Worm (Caenorhabditis elegans) whole organism, midembryonic: ENCODE data around the gene mccc-2.

Experiments
- T22C8.4 ChIP-seq: fragments of 200-800 bp; sonication (Bioruptor generic); IDR thresholded peaks from 2 replicates; pipeline ENCODE4 v1.3.6; 2022; ENCODE audit warnings: missing genetic modification characterization, missing compliant biosample characterization
- cog-1 ChIP-seq: sonication (generic microtip); optimal IDR thresholded peaks from 2 replicates; lab custom pipeline; 2016; ENCODE audit warnings: missing genetic modification characterization, missing compliant biosample characterization
- flt-1 ChIP-seq: fragments of 200-800 bp; sonication (Bioruptor generic); IDR thresholded peaks from 2 replicates; pipeline ENCODE4 v1.3.6; 2022; ENCODE audit warnings: missing genetic modification characterization, missing compliant biosample characterization
- klf-2 ChIP-seq: fragments of 200-800 bp; sonication (Bioruptor generic); conservative IDR thresholded peaks from 2 replicates; pipeline ENCODE4 v1.3.6; 2022; ENCODE audit warnings: missing genetic modification reagents, missing genetic modification characterization, missing compliant biosample characterization
- med-1 ChIP-seq: sonication (generic microtip); optimal IDR thresholded peaks from 2 replicates; lab custom pipeline; 2017; ENCODE audit warnings: missing genetic modification characterization, mild to moderate bottlenecking, missing compliant biosample characterization, antibody characterized with exemption, missing genetic modification reagents; ENCODE audit not compliant: insufficient read depth
- ref-1 ChIP-seq: fragments of 200-800 bp; sonication (Bioruptor generic); conservative IDR thresholded peaks from 2 replicates; pipeline ENCODE4 v1.3.6; 2022; ENCODE audit warnings: missing genetic modification reagents, missing genetic modification characterization, missing compliant biosample characterization
- tab-1 ChIP-seq: fragments of 200-800 bp; sonication (Bioruptor generic); IDR thresholded peaks from 2 replicates; pipeline ENCODE4 v1.3.6; 2022; ENCODE audit warnings: missing genetic modification characterization, missing compliant biosample characterization
- ztf-23 ChIP-seq: fragments of 200-800 bp; sonication (Bioruptor generic); IDR thresholded peaks from 2 replicates; pipeline ENCODE4 v1.3.6; 2022; ENCODE audit warnings: missing genetic modification reagents, missing genetic modification characterization, missing compliant biosample characterization
- ztf-29 ChIP-seq: fragments of 200-800 bp; sonication (Bioruptor generic); IDR thresholded peaks from 2 replicates; pipeline ENCODE4 v1.3.6; 2022; ENCODE audit warnings: missing genetic modification reagents, missing genetic modification characterization, missing compliant biosample characterization

mccc-2 gene

DNA sequence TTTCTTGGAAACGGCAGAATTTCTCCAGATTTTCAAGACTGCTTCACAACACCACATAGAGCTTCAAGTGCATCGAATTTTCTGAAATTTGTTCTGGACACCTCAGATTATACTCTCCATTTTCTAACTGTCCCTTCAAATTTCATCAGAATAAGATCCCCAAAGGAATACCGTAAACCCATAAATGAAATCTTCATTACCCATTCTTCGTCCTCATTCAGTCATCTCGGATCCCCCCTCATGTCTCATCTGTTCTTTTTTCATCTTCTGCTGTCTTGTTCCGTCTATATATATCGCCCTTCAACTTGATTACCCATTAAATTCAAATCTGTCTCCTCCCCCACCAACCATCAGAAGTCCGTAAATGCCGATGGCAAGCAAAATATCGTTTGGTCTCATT, 24.9 kb upstream of the mccc-2 start:
- TF ChIP-seq klf-2 (no peak), ref-1 (GFP tag; lab: Robert Waterston, UW) (no peak), flt-1 (GFP tag; lab: Robert Waterston, UW) (peak; percentile 44; the same call in 1 of the 2 replicates)

DNA sequence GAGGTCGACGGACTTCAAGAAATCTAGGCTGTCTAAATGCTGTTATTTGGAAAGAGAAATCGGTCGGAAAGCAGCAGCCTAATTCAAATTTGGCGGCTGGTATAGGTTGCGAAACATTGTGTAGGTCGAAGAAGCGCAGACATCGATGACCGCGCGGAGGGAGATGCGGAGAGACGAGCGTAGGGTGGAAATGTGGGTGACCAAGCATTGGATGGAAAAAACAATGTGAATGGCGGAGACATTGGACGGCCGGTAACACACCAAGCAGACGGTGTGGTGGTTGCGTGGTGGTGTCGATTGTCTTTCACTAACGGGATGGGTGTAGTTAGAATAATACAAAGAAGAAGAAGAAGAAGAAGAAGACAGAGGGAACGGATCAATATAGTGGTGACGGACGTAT, 23.3 kb upstream of the mccc-2 start:
- peak; percentile 55; the same call in 1 of the 2 replicates for TF ChIP-seq tab-1
- no peak for TF ChIP-seq ztf-23 (GFP tag; lab: Robert Waterston, UW)

DNA sequence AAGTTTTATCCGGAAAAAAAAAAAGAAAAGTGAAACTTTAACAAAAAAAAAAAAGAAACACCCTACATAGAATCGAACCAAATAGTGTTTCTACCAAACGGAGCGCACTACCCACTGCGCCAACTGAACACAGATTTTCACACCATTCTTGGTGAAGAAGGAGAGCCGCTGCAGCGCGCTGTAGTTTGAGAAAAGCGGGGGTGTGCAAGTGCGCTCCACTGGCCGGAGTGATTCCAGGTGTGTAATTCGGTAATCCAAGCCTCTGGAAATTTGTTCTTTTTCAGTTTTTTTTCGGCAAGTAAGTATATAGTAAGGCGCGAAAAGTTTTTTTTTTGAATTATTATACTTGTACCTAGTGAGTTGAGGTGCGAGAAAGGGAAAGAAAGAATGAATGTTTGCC, 21.7 kb upstream of the mccc-2 start:
- TF ChIP-seq flt-1 (GFP tag; lab: Robert Waterston, UW): peak; percentile 87
- TF ChIP-seq ztf-23 (GFP tag; lab: Robert Waterston, UW): 0 out of 2 replicates have a peak, but pooled peaks have one; percentile 49
- TF ChIP-seq ztf-29 (GFP tag; lab: Robert Waterston, UW): peak; percentile 28; the same call in 1 of the 2 replicates
- 0 out of 2 replicates have a peak, but pooled peaks have one; percentile 34 for TF ChIP-seq T22C8.4 (GFP tag; lab: Robert Waterston, UW)
- TF ChIP-seq klf-2: 0 out of 2 replicates have a peak, but pooled peaks have one; percentile 43

DNA sequence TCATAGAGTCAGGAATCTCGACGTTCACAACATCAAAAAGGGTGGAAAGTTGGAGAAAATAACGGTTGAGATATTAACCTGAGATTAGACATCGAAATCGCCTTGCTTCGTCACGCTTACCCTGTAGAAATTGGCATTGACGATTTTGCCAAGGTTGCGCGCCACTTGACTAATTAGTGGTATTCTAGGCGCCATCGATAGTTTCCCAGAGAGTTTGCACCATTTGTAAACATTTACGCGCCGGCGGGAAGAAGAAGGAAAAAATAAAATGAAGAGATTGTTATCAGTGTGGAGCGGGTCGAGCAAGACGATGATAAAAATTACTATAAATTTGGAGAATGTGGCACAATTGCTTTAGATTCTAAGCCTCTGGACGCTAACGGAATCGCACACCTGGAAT, 21.1 kb upstream of the mccc-2 start:
- TF ChIP-seq tab-1 (no peak), flt-1 (GFP tag; lab: Robert Waterston, UW) (no peak), ztf-29 (GFP tag; lab: Robert Waterston, UW) (no peak), ref-1 (GFP tag; lab: Robert Waterston, UW) (no peak), T22C8.4 (GFP tag; lab: Robert Waterston, UW) (no peak), med-1 (no peak), ztf-23 (GFP tag; lab: Robert Waterston, UW) (no peak), cog-1 (tag; lab: Kevin White, UChicago) (no peak), klf-2 (no peak)

DNA sequence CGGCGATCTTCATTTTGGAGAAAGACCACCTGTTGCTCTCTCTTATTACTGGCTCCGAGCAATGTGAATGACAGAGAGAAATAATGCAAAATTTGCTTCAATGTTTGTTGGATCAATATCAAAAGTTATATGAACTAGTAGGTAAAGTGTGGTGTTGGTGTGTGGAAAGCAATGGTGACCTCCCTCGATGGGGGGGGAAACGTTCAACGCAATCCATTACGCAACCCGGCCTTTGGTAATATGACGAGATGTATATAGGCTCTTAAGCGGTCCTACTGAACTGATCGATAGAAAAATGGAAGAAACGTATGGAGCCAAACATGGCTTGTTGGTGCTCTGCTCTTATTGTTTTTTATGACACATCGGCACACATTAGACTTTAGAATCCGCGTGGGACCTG, 20.6 kb upstream of the mccc-2 start:
- TF ChIP-seq T22C8.4 (GFP tag; lab: Robert Waterston, UW) (no peak; the same call in 1 of the 2 replicates), ztf-29 (GFP tag; lab: Robert Waterston, UW) (no peak), tab-1 (no peak), cog-1 (tag; lab: Kevin White, UChicago) (no peak), med-1 (no peak), klf-2 (no peak), ztf-23 (GFP tag; lab: Robert Waterston, UW) (no peak), flt-1 (GFP tag; lab: Robert Waterston, UW) (no peak), ref-1 (GFP tag; lab: Robert Waterston, UW) (no peak)

DNA sequence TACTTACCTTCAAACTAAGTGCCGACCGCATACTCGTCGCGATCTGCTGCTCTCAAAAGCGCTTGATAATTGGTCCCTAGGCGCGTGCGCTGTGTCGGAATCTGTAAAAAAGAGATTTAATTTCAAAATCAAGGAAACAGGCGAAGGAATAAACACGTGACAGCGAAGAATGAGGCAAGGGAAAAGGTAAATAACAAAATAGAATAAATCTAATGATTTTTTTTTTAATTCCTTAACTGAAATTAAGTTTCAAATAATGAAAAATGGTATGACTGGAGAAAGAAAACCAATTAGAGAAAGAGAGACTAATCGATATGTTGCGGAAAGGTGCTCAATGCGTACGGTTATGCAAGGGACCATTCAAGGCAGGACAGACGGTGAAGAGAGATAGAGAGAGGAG, 20.0 kb upstream of the mccc-2 start, which contains the start of gene cya-1:
TSS of gene cya-1 (minus strand) at position 101 of the 400 bp plus-strand sequence.
- no peak for TF ChIP-seq T22C8.4 (GFP tag; lab: Robert Waterston, UW)
- no peak for TF ChIP-seq tab-1
- no peak for TF ChIP-seq ztf-23 (GFP tag; lab: Robert Waterston, UW)
- TF ChIP-seq ztf-29 (GFP tag; lab: Robert Waterston, UW): no peak
- TF ChIP-seq flt-1 (GFP tag; lab: Robert Waterston, UW): no peak
- TF ChIP-seq cog-1 (tag; lab: Kevin White, UChicago): no peak
- TF ChIP-seq ref-1 (GFP tag; lab: Robert Waterston, UW): no peak
- TF ChIP-seq klf-2: no peak
- no peak for TF ChIP-seq med-1

DNA sequence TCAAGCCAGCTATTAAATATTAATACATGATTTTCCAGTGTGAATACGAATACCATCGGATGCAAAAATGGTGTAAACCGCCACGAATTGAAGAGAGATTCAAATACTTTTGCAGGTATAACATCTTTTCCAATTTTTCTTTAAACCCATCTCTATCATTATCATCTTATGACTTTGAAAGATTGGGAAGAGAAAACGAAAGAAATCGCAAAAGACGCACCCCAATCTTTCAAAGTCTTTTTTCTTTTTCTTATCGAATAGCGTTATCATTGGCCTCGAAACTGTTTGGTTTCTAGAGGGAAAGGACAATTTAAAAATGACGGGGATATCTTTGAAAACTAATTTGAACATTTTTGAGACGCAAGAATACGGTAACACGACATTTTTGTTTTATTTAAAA, 16.5 kb upstream of the mccc-2 start:
- TF ChIP-seq T22C8.4 (GFP tag; lab: Robert Waterston, UW): no peak
- no peak for TF ChIP-seq cog-1 (tag; lab: Kevin White, UChicago)
- TF ChIP-seq med-1: no peak
- TF ChIP-seq tab-1: no peak
- TF ChIP-seq flt-1 (GFP tag; lab: Robert Waterston, UW): no peak
- TF ChIP-seq ref-1 (GFP tag; lab: Robert Waterston, UW): no peak
- no peak for TF ChIP-seq ztf-23 (GFP tag; lab: Robert Waterston, UW)

DNA sequence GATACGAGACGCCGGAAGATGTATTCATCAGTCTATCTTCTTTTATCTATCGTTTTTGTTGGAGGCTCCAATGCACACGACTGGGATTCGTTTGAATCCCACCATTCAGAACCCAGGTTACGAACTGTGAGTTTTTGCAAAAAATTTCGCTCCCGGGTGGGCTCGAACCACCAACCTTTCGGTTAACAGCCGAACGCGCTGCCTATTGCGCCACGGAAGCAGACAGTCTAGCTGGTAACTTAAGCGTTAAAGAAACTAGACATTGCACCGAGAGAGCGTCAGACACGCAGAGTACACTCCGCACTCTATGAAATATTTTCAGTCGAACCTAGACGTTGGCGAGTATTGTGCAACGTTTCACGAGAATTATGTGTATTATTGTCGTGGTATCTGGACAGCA, 14.9 kb upstream of the mccc-2 start:
- peak; percentile 72 for TF ChIP-seq T22C8.4 (GFP tag; lab: Robert Waterston, UW)
- peak; percentile 81 for TF ChIP-seq ztf-23 (GFP tag; lab: Robert Waterston, UW)
- TF ChIP-seq ref-1 (GFP tag; lab: Robert Waterston, UW): peak; percentile 62
- TF ChIP-seq ztf-29 (GFP tag; lab: Robert Waterston, UW): peak; percentile 40; the same call in 1 of the 2 replicates
- peak; percentile 87 for TF ChIP-seq tab-1
- no peak for TF ChIP-seq med-1
- TF ChIP-seq cog-1 (tag; lab: Kevin White, UChicago): no peak
- peak; percentile 92 for TF ChIP-seq flt-1 (GFP tag; lab: Robert Waterston, UW)
- TF ChIP-seq klf-2: 0 out of 2 replicates have a peak, but pooled peaks have one; percentile 59

DNA sequence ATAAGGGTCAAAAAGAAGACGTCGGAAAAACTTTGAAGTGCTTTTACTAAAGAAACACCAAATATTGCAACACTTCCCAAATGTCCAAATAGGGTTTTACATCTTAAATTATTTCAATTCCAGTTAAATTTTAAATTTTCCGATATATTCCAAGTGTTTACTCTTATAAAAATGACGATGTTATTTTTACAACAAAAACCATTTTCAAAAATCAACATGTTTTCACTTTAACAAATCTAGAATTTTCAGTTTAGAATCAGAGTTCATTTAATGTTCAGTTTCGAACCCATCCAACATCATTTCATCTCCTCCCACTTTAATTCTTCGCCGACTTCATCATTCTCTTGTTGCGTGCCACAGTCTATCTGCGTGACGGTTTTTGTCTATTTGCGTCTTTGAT, 14.5 kb upstream of the mccc-2 start, which contains the start of gene dos-1:
TSS of gene dos-1 (plus strand) at position 301 of the 400 bp plus-strand sequence.
- no peak for TF ChIP-seq klf-2
- no peak for TF ChIP-seq med-1
- no peak for TF ChIP-seq ztf-23 (GFP tag; lab: Robert Waterston, UW)
- TF ChIP-seq T22C8.4 (GFP tag; lab: Robert Waterston, UW): no peak
- no peak for TF ChIP-seq ref-1 (GFP tag; lab: Robert Waterston, UW)
- TF ChIP-seq flt-1 (GFP tag; lab: Robert Waterston, UW): no peak
- TF ChIP-seq tab-1: no peak
- no peak for TF ChIP-seq cog-1 (tag; lab: Kevin White, UChicago)
- no peak for TF ChIP-seq ztf-29 (GFP tag; lab: Robert Waterston, UW)

DNA sequence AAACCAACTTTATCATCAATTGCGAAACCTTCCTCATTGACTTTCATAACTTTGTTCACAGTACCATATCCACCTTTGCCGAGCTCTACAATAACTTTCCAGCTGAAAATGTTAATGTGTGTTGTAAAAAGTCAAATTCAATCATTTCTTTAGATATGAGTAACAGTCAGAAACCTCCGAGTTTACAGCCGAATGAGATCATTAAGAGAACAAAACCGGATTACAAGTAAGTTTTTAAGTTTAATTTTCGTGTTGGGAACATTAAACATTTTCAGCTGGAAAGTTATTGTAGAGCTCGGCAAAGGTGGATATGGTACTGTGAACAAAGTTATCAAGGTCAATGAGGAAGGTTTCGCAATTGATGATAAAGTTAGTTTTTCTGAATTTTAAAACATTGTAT, 12.0 kb upstream of the mccc-2 start, which contains the start of gene ZK507.1:
TSS of gene ZK507.1 (minus strand) at position 101 of the 400 bp plus-strand sequence.
- TF ChIP-seq ref-1 (GFP tag; lab: Robert Waterston, UW): no peak
- no peak for TF ChIP-seq ztf-23 (GFP tag; lab: Robert Waterston, UW)
- TF ChIP-seq T22C8.4 (GFP tag; lab: Robert Waterston, UW): no peak
- TF ChIP-seq klf-2: no peak
- no peak for TF ChIP-seq med-1
- no peak for TF ChIP-seq ztf-29 (GFP tag; lab: Robert Waterston, UW)
- TF ChIP-seq cog-1 (tag; lab: Kevin White, UChicago): no peak
